Fruit fly (Drosophila melanogaster) whole organism, pupa: ENCODE data around the gene CG15046.

ENCODE experiments used
- CG13204 ChIP-seq: fragments of 200-800 bp; sonication (Bioruptor generic); optimal IDR thresholded peaks from 2 replicates; lab custom pipeline; 2018; ENCODE audit warnings: missing biosample characterization, mild to moderate bottlenecking, missing genetic modification characterization, moderate library complexity
- CG15710 ChIP-seq: fragments of 200-800 bp; sonication (Bioruptor generic); optimal IDR thresholded peaks from 2 replicates; lab custom pipeline; 2018; ENCODE audit warnings: missing biosample characterization, mild to moderate bottlenecking, missing genetic modification characterization, moderate library complexity
- CG17806 ChIP-seq: fragments of 200-800 bp; sonication (Bioruptor generic); optimal IDR thresholded peaks from 2 replicates; lab custom pipeline; 2018; ENCODE audit warnings: missing biosample characterization, mild to moderate bottlenecking, missing genetic modification characterization, moderate library complexity
- CG4496 ChIP-seq: fragments of 200-800 bp; sonication (Bioruptor generic); IDR thresholded peaks from 3 replicates; pipeline ENCODE4 v1.3.6; 2022; ENCODE audit warnings: missing biosample characterization, missing genetic modification characterization
- CG8159 ChIP-seq: fragments of 200-800 bp; sonication (Bioruptor generic); optimal IDR thresholded peaks from 3 replicates; lab custom pipeline; 2018; ENCODE audit warnings: missing biosample characterization, mild to moderate bottlenecking, missing genetic modification characterization, moderate library complexity
- EcR ChIP-seq: fragments of 200-800 bp; sonication (Bioruptor generic); optimal IDR thresholded peaks from 3 replicates; lab custom pipeline; 2019; ENCODE audit warnings: missing biosample characterization, missing genetic modification characterization, mild to moderate bottlenecking, moderate library complexity, missing genetic modification reagents
- fd96Ca ChIP-seq: fragments of 200-800 bp; sonication (Bioruptor generic); IDR thresholded peaks from 3 replicates; pipeline ENCODE4 v1.3.6; 2022; ENCODE audit warnings: missing biosample characterization, missing genetic modification characterization
- rn ChIP-seq: fragments of 200-800 bp; sonication (Bioruptor generic); IDR thresholded peaks from 2 replicates; pipeline ENCODE4 v1.3.6; 2022; ENCODE audit warnings: missing biosample characterization, missing genetic modification characterization

DNA sequence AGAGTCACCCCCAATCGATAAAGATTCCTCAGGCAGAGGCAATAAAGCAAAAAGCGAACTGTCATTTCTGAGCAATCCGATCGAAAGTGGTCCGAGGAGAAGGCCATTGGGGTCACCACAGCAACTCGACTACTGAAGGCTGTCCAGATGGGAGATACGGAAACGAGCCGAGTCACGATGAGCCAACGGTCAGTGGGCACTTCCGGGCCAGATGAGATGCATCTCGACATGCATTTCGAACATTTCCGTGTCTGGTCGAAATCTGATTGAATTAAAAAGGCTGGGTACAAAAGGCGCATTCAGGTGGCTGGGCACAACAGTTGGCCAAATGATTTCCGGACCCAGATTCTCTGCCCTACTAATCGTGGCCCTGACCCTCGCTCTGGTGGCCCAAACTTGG, 50.9 kb downstream of the CG15046 start, which contains the start of gene CG32551:
- TF ChIP-seq CG15710 (tag; lab: Kevin White, UChicago) (no peak), CG8159 (tag; lab: Kevin White, UChicago) (no peak), fd96Ca (no peak), CG17806 (tag; lab: Kevin White, UChicago) (no peak), EcR (GFP tag; lab: Kevin White, UChicago) (no peak), CG4496 (GFP tag; lab: Robert Waterston, UW) (no peak), rn (GFP tag; lab: Robert Waterston, UW) (no peak), CG13204 (no peak)
